Worm (Caenorhabditis elegans) whole organism, L4 larva: Measurements from ENCODE around the gene str-221.

Source experiments
- Y105C5A.15 ChIP-seq: fragments of 200-800 bp; sonication (Bioruptor generic); IDR thresholded peaks from 2 replicates; pipeline ENCODE4 v1.3.6; 2022; ENCODE audit warnings: missing genetic modification characterization, missing compliant biosample characterization
- Y75B8A.6 ChIP-seq: fragments of 200-800 bp; sonication (Bioruptor generic); IDR thresholded peaks from 2 replicates; pipeline ENCODE4 v1.3.6; 2022; ENCODE audit warnings: missing genetic modification reagents, missing genetic modification characterization, missing compliant biosample characterization
- egl-27 ChIP-seq: sonication (generic microtip); optimal IDR thresholded peaks from 3 replicates; lab custom pipeline; 2017; ENCODE audit warnings: missing biosample characterization, missing genetic modification reagents, missing genetic modification characterization
- fos-1 ChIP-seq: fragments of 150-350 bp; optimal IDR thresholded peaks from 2 replicates; lab custom pipeline; 2014; ENCODE audit warnings: missing biosample characterization, missing genetic modification characterization
- lin-13 ChIP-seq: fragments of 150-350 bp; optimal IDR thresholded peaks from 2 replicates; lab custom pipeline; 2014; ENCODE audit warnings: missing biosample characterization, missing genetic modification reagents, missing genetic modification characterization
- lin-39 ChIP-seq: fragments of 150-350 bp; optimal IDR thresholded peaks from 2 replicates; lab custom pipeline; 2014; ENCODE audit warnings: missing biosample characterization, missing genetic modification reagents, missing genetic modification characterization
- lir-3 ChIP-seq: sonication (generic microtip); optimal IDR thresholded peaks from 2 replicates; lab custom pipeline; 2016; ENCODE audit warnings: mild to moderate bottlenecking, missing genetic modification characterization, missing compliant biosample characterization
- unc-39 ChIP-seq: sonication (generic microtip); optimal IDR thresholded peaks from 2 replicates; lab custom pipeline; 2017; ENCODE audit warnings: missing biosample characterization, missing genetic modification characterization
- unc-62 ChIP-seq, 3 experiments: fragments of 150-350 bp in 1 of 3; sonication (generic microtip); optimal IDR thresholded peaks in 2 of 3; peaks in 1 of 3; 1 replicate in 1 of 3; 2 replicates in 2 of 3; lab custom pipeline; 2014 to 2017; ENCODE audit warnings: missing biosample characterization in 3 of 3, missing genetic modification characterization in 3 of 3, missing genetic modification reagents in 3 of 3, missing genotype in 1 of 3
- ztf-11 ChIP-seq: fragments of 150-350 bp; optimal IDR thresholded peaks from 2 replicates; lab custom pipeline; 2014; ENCODE audit warnings: missing biosample characterization, missing genetic modification characterization

DNA sequence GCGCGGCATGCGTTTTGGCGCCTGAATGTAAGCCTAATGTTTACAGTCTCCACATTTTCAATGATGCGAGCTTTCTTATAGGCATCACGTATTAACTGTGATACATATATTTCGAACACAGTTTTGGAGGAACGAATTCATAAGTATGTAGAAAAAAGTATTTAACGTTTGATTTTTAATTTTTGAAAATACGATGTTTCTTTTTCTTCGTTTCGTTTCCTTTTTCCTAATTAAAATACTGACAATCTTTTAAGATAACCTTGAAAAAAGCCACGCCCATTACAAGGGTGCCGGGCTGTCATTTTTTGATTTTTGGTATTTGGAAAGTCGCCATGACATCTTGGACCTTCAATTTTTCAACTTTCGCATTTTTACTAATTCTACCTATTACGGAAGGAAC is 24.8 kb downstream of the str-221 start, which contains the start of gene K04F1.9:
- TF ChIP-seq ztf-11 (tag; lab: Kevin White, UChicago) (no peak), unc-62 (GFP tag; optimal IDR thresholded peaks at IDR 0.05 in 1 of 2; lab: Kevin White, UChicago) (no peak), unc-62 (tag; optimal IDR thresholded peaks at IDR 0.05; lab: Kevin White, UChicago) (no peak), Y105C5A.15 (GFP tag; lab: Robert Waterston, UW) (no peak), lin-39 (no peak), lin-13 (no peak), Y75B8A.6 (GFP tag; lab: Robert Waterston, UW) (no peak), unc-39 (no peak), lir-3 (tag; lab: Kevin White, UChicago) (no peak), fos-1 (tag; lab: Kevin White, UChicago) (no peak), egl-27 (tag; lab: Kevin White, UChicago) (no peak)
